Worm (Caenorhabditis elegans): ENCODE data around the gene cdh-9.

ce11 chrX:16594931-16595330, at the start of gene cdh-9:
- TF ChIP-seq tab-1 (GFP tag; IDR thresholded peaks at IDR 0.05) (no peak), T22C8.4 (GFP tag; IDR thresholded peaks at IDR 0.05) (no peak), flt-1 (GFP tag; IDR thresholded peaks at IDR 0.05) (no peak), ref-1 (GFP tag; conservative IDR thresholded peaks at IDR 0.05) (no peak), ztf-29 (GFP tag; IDR thresholded peaks at IDR 0.05) (no peak), ztf-23 (GFP tag; IDR thresholded peaks at IDR 0.05) (no peak), med-1 (GFP tag; optimal IDR thresholded peaks at IDR 0.05; ENCODE audit: insufficient read depth) (no peak), cog-1 (tag; optimal IDR thresholded peaks at IDR 0.05) (no peak)
